Worm (Caenorhabditis elegans): ENCODE results near the gene rpt-4.

Gene rpt-4

ce11 chrII:18787-19186 lies 27.2 kb downstream of the rpt-4 start (continued):
- TF ChIP-seq mcd-1 (GFP tag; IDR thresholded peaks at IDR 0.05): peak; percentile 67
- no peak for TF ChIP-seq nhr-120 (GFP tag; IDR thresholded peaks at IDR 0.05)
- TF ChIP-seq bed-1 (GFP tag; IDR thresholded peaks at IDR 0.05): no peak
- peak; percentile 14 for TF ChIP-seq nhr-90 (tag; optimal IDR thresholded peaks at IDR 0.05)
- TF ChIP-seq Y53F4B.3 (GFP tag; IDR thresholded peaks at IDR 0.05): no peak
- TF ChIP-seq ztf-6 (GFP tag; IDR thresholded peaks at IDR 0.05): no peak
- TF ChIP-seq fkh-3 (tag; optimal IDR thresholded peaks at IDR 0.05): no peak
- no peak for TF ChIP-seq lsy-27 (tag; optimal IDR thresholded peaks at IDR 0.05; ENCODE audit: borderline replicate concordance, insufficient read depth)
- peak; percentile 68; the same call in 1 of the 2 replicates for TF ChIP-seq K11D2.4 (GFP tag; IDR thresholded peaks at IDR 0.05)
- TF ChIP-seq lin-54 (GFP tag; optimal IDR thresholded peaks at IDR 0.05): no peak
- peak in 1 of 3 experiments; percentile 41 for TF ChIP-seq lin-35 (GFP tag; optimal IDR thresholded peaks at IDR 0.05)
- TF ChIP-seq rec-8 (tag; optimal IDR thresholded peaks at IDR 0.05): no peak
- peak; percentile 82 for TF ChIP-seq ztf-18 (tag; optimal IDR thresholded peaks at IDR 0.05)
- no peak for TF ChIP-seq snpc-1.3 (tag; optimal IDR thresholded peaks at IDR 0.05; ENCODE audit: insufficient read depth)
- TF ChIP-seq zim-3 (tag; optimal IDR thresholded peaks at IDR 0.05): no peak
- TF ChIP-seq lir-1 (GFP tag; conservative IDR thresholded peaks at IDR 0.05): 0 out of 2 replicates have a peak, but pooled peaks have one; percentile 21
- no peak for TF ChIP-seq snpc-4 (GFP tag; optimal IDR thresholded peaks at IDR 0.05)
- peak in 1 of 4 experiments; percentile 40 for TF ChIP-seq snpc-4 (tag; optimal IDR thresholded peaks at IDR 0.05)
- TF ChIP-seq ztf-26 (tag; optimal IDR thresholded peaks at IDR 0.05): peak; percentile 50
- TF ChIP-seq sea-2 (GFP tag; IDR thresholded peaks at IDR 0.05): no peak
- TF ChIP-seq hlh-12 (tag; optimal IDR thresholded peaks at IDR 0.05): no peak
- no peak for TF ChIP-seq nhr-179 (tag; optimal IDR thresholded peaks at IDR 0.05)
- TF ChIP-seq T26A5.8 (tag; optimal IDR thresholded peaks at IDR 0.05): no peak
- TF ChIP-seq akir-1 (GFP tag; optimal IDR thresholded peaks at IDR 0.05): no peak
- TF ChIP-seq zfh-2 (GFP tag; conservative IDR thresholded peaks at IDR 0.05): no peak; the same call in none of the 2 replicates
- no peak for TF ChIP-seq efl-1 (GFP tag; optimal IDR thresholded peaks at IDR 0.05)
- TF ChIP-seq snpc-3.4 (tag; optimal IDR thresholded peaks at IDR 0.05): no peak
- TF ChIP-seq madf-6 (GFP tag; IDR thresholded peaks at IDR 0.05): no peak
- peak; percentile 12 for TF ChIP-seq chd-7 (tag; optimal IDR thresholded peaks at IDR 0.05)
- peak; percentile 55; the same call in 1 of the 2 replicates for TF ChIP-seq B0336.3 (GFP tag; IDR thresholded peaks at IDR 0.05)
- peak; percentile 79 for TF ChIP-seq dox-1 (GFP tag; IDR thresholded peaks at IDR 0.05)
- TF ChIP-seq xnd-1 (tag; optimal IDR thresholded peaks at IDR 0.05): no peak
- no peak for TF ChIP-seq Y53G8AR.9 (GFP tag; conservative IDR thresholded peaks at IDR 0.05)
- TF ChIP-seq repo-1 (tag; optimal IDR thresholded peaks at IDR 0.05): peak; percentile 44
- TF ChIP-seq mxl-1 (tag; optimal IDR thresholded peaks at IDR 0.05): no peak
- TF ChIP-seq unc-62 (GFP tag; optimal IDR thresholded peaks at IDR 0.05): no peak
- TF ChIP-seq ccch-3 (GFP tag; optimal IDR thresholded peaks at IDR 0.05): no peak
- TF ChIP-seq pbrm-1 (GFP tag; IDR thresholded peaks at IDR 0.05): peak; percentile 42; the same call in 1 of the 2 replicates
- TF ChIP-seq hsf-1 (GFP tag; IDR thresholded peaks at IDR 0.05): no peak
- no peak for TF ChIP-seq D2030.7 (GFP tag; IDR thresholded peaks at IDR 0.05)
- no peak for TF ChIP-seq nfya-2 (GFP tag; IDR thresholded peaks at IDR 0.05)
- peak; percentile 81 for TF ChIP-seq lin-40 (tag; optimal IDR thresholded peaks at IDR 0.05)
- no peak for TF ChIP-seq attf-3 (GFP tag; conservative IDR thresholded peaks at IDR 0.05)
- no peak for TF ChIP-seq cebp-2 (GFP tag; IDR thresholded peaks at IDR 0.05)
- no peak for TF ChIP-seq Y95B8A.8 (GFP tag; IDR thresholded peaks at IDR 0.05)
- TF ChIP-seq F23B12.7 (tag; optimal IDR thresholded peaks at IDR 0.05; ENCODE audit: insufficient read depth): peak; percentile 46
- no peak for TF ChIP-seq ztf-25 (GFP tag; IDR thresholded peaks at IDR 0.05)
- no peak for TF ChIP-seq F10E7.11 (tag; optimal IDR thresholded peaks at IDR 0.05)
- no peak for TF ChIP-seq tbx-9 (tag; optimal IDR thresholded peaks at IDR 0.05; ENCODE audit: borderline replicate concordance)

All from whole organism, young adult.